Worm (Caenorhabditis elegans) whole organism, late embryonic: ENCODE results near the gene grsp-3.
A peak's percentile ranks its signal among the peaks of the same experiment; 100 is the strongest.

ENCODE experiments used
- K09A11.1 ChIP-seq: sonication (generic microtip); optimal IDR thresholded peaks from 2 replicates; lab custom pipeline; 2017; ENCODE audit warnings: antibody characterized with exemption, mild to moderate bottlenecking, missing genetic modification characterization, missing compliant biosample characterization; ENCODE audit not compliant: insufficient read depth
- ama-1 ChIP-seq: fragments of 150-350 bp; optimal IDR thresholded peaks from 2 replicates; lab custom pipeline; 2014
- lim-6 ChIP-seq: sonication (generic microtip); optimal IDR thresholded peaks from 2 replicates; lab custom pipeline; 2016; ENCODE audit warnings: missing genetic modification characterization, missing compliant biosample characterization
- lin-11 ChIP-seq: fragments of 200-800 bp; sonication (Bioruptor generic); optimal IDR thresholded peaks from 2 replicates; lab custom pipeline; 2018; ENCODE audit warnings: mild to moderate bottlenecking, missing genetic modification characterization, missing compliant biosample characterization
- npax-4 ChIP-seq: sonication (generic microtip); optimal IDR thresholded peaks from 2 replicates; lab custom pipeline; 2016; ENCODE audit warnings: missing genetic modification characterization, missing compliant biosample characterization
- pqm-1 ChIP-seq: sonication (generic microtip); optimal IDR thresholded peaks from 2 replicates; lab custom pipeline; 2016; ENCODE audit warnings: missing genetic modification characterization, missing compliant biosample characterization
- tbx-2 ChIP-seq: sonication (generic microtip); optimal IDR thresholded peaks from 2 replicates; lab custom pipeline; 2016; ENCODE audit warnings: missing genetic modification characterization, missing compliant biosample characterization
- tbx-7 ChIP-seq: sonication (generic microtip); optimal IDR thresholded peaks from 2 replicates; lab custom pipeline; 2016; ENCODE audit warnings: missing genotype, missing genetic modification characterization, missing compliant biosample characterization
- ttx-3 ChIP-seq: sonication (generic microtip); optimal IDR thresholded peaks from 2 replicates; lab custom pipeline; 2016; ENCODE audit warnings: missing genetic modification reagents, missing genetic modification characterization, missing compliant biosample characterization

- TF ChIP-seq tbx-2 (peak; percentile 65), tbx-7 (tag; lab: Kevin White, UChicago) (no peak), lin-11 (tag; lab: Kevin White, UChicago) (no peak), K09A11.1 (tag; lab: Kevin White, UChicago) (no peak), ama-1 (lab: Kevin White, UChicago) (peak; percentile 9), npax-4 (tag; lab: Kevin White, UChicago) (no peak), ttx-3 (tag; lab: Kevin White, UChicago) (no peak), pqm-1 (no peak), lim-6 (tag; lab: Kevin White, UChicago) (no peak)
Measured at ce11 chrIV:7098509-7099065, 33.1 kb downstream of the grsp-3 start, which contains the start of gene ZC477.4.
